Fruit fly (Drosophila melanogaster) whole organism, prepupa: Measurements from ENCODE around the gene Abcd3.

Experiments used
- Blimp-1 ChIP-seq: fragments of 200-800 bp; sonication (Bioruptor generic); optimal IDR thresholded peaks from 3 replicates; lab custom pipeline; 2017; ENCODE audit warnings: missing biosample characterization, missing genetic modification characterization, mild to moderate bottlenecking, moderate library complexity, missing genetic modification reagents
- CG10631 ChIP-seq: fragments of 200-800 bp; sonication (Bioruptor generic); optimal IDR thresholded peaks from 2 replicates; lab custom pipeline; 2016; ENCODE audit warnings: missing biosample characterization, missing genetic modification characterization
- CG10669 ChIP-seq: fragments of 200-800 bp; sonication (Bioruptor generic); optimal IDR thresholded peaks from 3 replicates; lab custom pipeline; 2018; ENCODE audit warnings: missing biosample characterization, mild to moderate bottlenecking, missing genetic modification characterization, moderate library complexity
- CG11294 ChIP-seq: fragments of 200-800 bp; sonication (Bioruptor generic); IDR thresholded peaks from 2 replicates; pipeline ENCODE4 v1.3.6; 2022; ENCODE audit warnings: missing biosample characterization, missing genetic modification characterization
- CG11762 ChIP-seq: fragments of 200-800 bp; sonication (Bioruptor generic); optimal IDR thresholded peaks from 3 replicates; lab custom pipeline; 2016; ENCODE audit warnings: missing biosample characterization, missing genetic modification characterization; ENCODE audit not compliant: insufficient read depth
- CG11902 ChIP-seq: fragments of 200-800 bp; sonication (Bioruptor generic); optimal IDR thresholded peaks from 3 replicates; lab custom pipeline; 2016; ENCODE audit warnings: missing biosample characterization, missing genetic modification characterization
- CG15336 ChIP-seq: fragments of 200-800 bp; sonication (Bioruptor generic); IDR thresholded peaks from 2 replicates; pipeline ENCODE4 v1.3.6; 2022; ENCODE audit warnings: missing biosample characterization, missing genetic modification characterization
- CG1621 ChIP-seq: fragments of 200-800 bp; sonication (Bioruptor generic); optimal IDR thresholded peaks from 3 replicates; lab custom pipeline; 2018; ENCODE audit warnings: missing biosample characterization, mild to moderate bottlenecking, missing genetic modification characterization
- CG16779 ChIP-seq: fragments of 200-800 bp; sonication (Bioruptor generic); optimal IDR thresholded peaks from 3 replicates; lab custom pipeline; 2017; ENCODE audit warnings: missing biosample characterization, mild to moderate bottlenecking, missing genetic modification characterization
- CG3032 ChIP-seq: fragments of 200-800 bp; optimal IDR thresholded peaks from 2 replicates; lab custom pipeline; 2019; ENCODE audit warnings: missing biosample characterization, mild to moderate bottlenecking, missing genetic modification characterization, moderate library complexity
- CG31627 ChIP-seq: fragments of 200-800 bp; sonication (Bioruptor generic); optimal IDR thresholded peaks from 3 replicates; lab custom pipeline; 2016; ENCODE audit warnings: missing biosample characterization, missing genetic modification characterization
- CG32006 ChIP-seq: fragments of 200-800 bp; sonication (Bioruptor generic); optimal IDR thresholded peaks from 3 replicates; lab custom pipeline; 2017; ENCODE audit warnings: missing biosample characterization, mild to moderate bottlenecking, missing genetic modification characterization
- CG3919 ChIP-seq: fragments of 200-800 bp; sonication (Bioruptor generic); optimal IDR thresholded peaks from 3 replicates; lab custom pipeline; 2016; ENCODE audit warnings: missing biosample characterization, missing genetic modification characterization
- CG4318 ChIP-seq: fragments of 200-800 bp; sonication (Bioruptor generic); optimal IDR thresholded peaks from 3 replicates; lab custom pipeline; 2017; ENCODE audit warnings: missing biosample characterization, mild to moderate bottlenecking, missing genetic modification characterization
- CG6163 ChIP-seq: fragments of 200-800 bp; sonication (Bioruptor generic); IDR thresholded peaks from 3 replicates; pipeline ENCODE4 v1.3.6; 2022; ENCODE audit warnings: missing biosample characterization, missing genetic modification characterization
- CG6276 ChIP-seq: fragments of 200-800 bp; sonication (Bioruptor generic); optimal IDR thresholded peaks from 2 replicates; lab custom pipeline; 2017; ENCODE audit warnings: missing biosample characterization, mild to moderate bottlenecking, missing genetic modification characterization
- CG6792 ChIP-seq: fragments of 200-800 bp; sonication (Bioruptor generic); optimal IDR thresholded peaks from 3 replicates; lab custom pipeline; 2016; ENCODE audit warnings: missing biosample characterization, missing genetic modification characterization
- CG6808 ChIP-seq: fragments of 200-800 bp; sonication (Bioruptor generic); optimal IDR thresholded peaks from 3 replicates; lab custom pipeline; 2017; ENCODE audit warnings: missing biosample characterization, missing genetic modification characterization, mild to moderate bottlenecking, moderate library complexity, missing genetic modification reagents
- CG6854 ChIP-seq: fragments of 200-800 bp; sonication (Bioruptor generic); optimal IDR thresholded peaks from 2 replicates; lab custom pipeline; 2017; ENCODE audit warnings: missing biosample characterization, mild to moderate bottlenecking, missing genetic modification characterization
- CG7368 ChIP-seq: fragments of 200-800 bp; sonication (Bioruptor generic); optimal IDR thresholded peaks from 3 replicates; lab custom pipeline; 2016; ENCODE audit warnings: missing biosample characterization, missing genetic modification characterization
- CG8119 ChIP-seq: fragments of 200-800 bp; sonication (Bioruptor generic); IDR thresholded peaks from 3 replicates; pipeline ENCODE4 v1.3.6; 2022; ENCODE audit warnings: missing biosample characterization, missing genetic modification characterization
- CG8632 ChIP-seq: fragments of 200-800 bp; sonication (Bioruptor generic); optimal IDR thresholded peaks from 3 replicates; lab custom pipeline; 2016; ENCODE audit warnings: missing biosample characterization, missing genetic modification characterization
- CG9139 ChIP-seq: fragments of 200-800 bp; sonication (Bioruptor generic); optimal IDR thresholded peaks from 3 replicates; lab custom pipeline; 2017; ENCODE audit warnings: missing biosample characterization, mild to moderate bottlenecking, missing genetic modification characterization
- Eip75B ChIP-seq: fragments of 200-800 bp; sonication (Bioruptor generic); optimal IDR thresholded peaks from 3 replicates; lab custom pipeline; 2016; ENCODE audit warnings: missing biosample characterization, missing genetic modification characterization
- Eip78C ChIP-seq: fragments of 200-800 bp; sonication (Bioruptor generic); peaks from one replicate; lab custom pipeline; 2016; ENCODE audit warnings: missing biosample characterization, missing genetic modification characterization
- Eip93F ChIP-seq: fragments of 200-800 bp; sonication (Bioruptor generic); optimal IDR thresholded peaks from 2 replicates; lab custom pipeline; 2016; ENCODE audit warnings: missing biosample characterization, mild to moderate bottlenecking, missing genetic modification characterization
- Ets21C ChIP-seq: fragments of 200-800 bp; sonication (Bioruptor generic); optimal IDR thresholded peaks from 3 replicates; lab custom pipeline; 2016; ENCODE audit warnings: missing biosample characterization, missing genetic modification characterization
- Ets96B ChIP-seq: fragments of 200-800 bp; optimal IDR thresholded peaks from 2 replicates; lab custom pipeline; 2019; ENCODE audit warnings: missing biosample characterization, mild to moderate bottlenecking, missing genetic modification characterization, moderate library complexity
- Gug ChIP-seq: fragments of 200-800 bp; sonication (Bioruptor generic); IDR thresholded peaks from 2 replicates; pipeline ENCODE4 v1.3.6; 2022; ENCODE audit warnings: missing biosample characterization, missing genetic modification characterization
- Hr38 ChIP-seq: sonication (Bioruptor generic); optimal IDR thresholded peaks from 2 replicates; lab custom pipeline; 2016; ENCODE audit warnings: missing biosample characterization, missing genetic modification characterization
- Hr39 ChIP-seq: fragments of 200-800 bp; sonication (Bioruptor generic); optimal IDR thresholded peaks from 2 replicates; lab custom pipeline; 2016; ENCODE audit warnings: missing biosample characterization, missing genetic modification characterization
- Hr4 ChIP-seq: fragments of 200-800 bp; sonication (Bioruptor generic); optimal IDR thresholded peaks from 3 replicates; lab custom pipeline; 2016; ENCODE audit warnings: missing biosample characterization, missing genetic modification characterization
- OdsH ChIP-seq: fragments of 200-800 bp; sonication (Bioruptor generic); optimal IDR thresholded peaks from 3 replicates; lab custom pipeline; 2016; ENCODE audit warnings: missing biosample characterization, missing genetic modification characterization
- Sox102F ChIP-seq: fragments of 200-800 bp; sonication (Bioruptor generic); optimal IDR thresholded peaks from 2 replicates; lab custom pipeline; 2016; ENCODE audit warnings: missing biosample characterization, mild to moderate bottlenecking, missing genetic modification characterization
- Sox14 ChIP-seq: fragments of 200-800 bp; sonication (Bioruptor generic); optimal IDR thresholded peaks from 3 replicates; lab custom pipeline; 2016; ENCODE audit warnings: missing biosample characterization, missing genetic modification characterization
- achi ChIP-seq: fragments of 200-800 bp; sonication (Bioruptor generic); optimal IDR thresholded peaks from 3 replicates; lab custom pipeline; 2016; ENCODE audit warnings: missing biosample characterization, missing genetic modification characterization
- cyc ChIP-seq: fragments of 200-800 bp; sonication (Bioruptor generic); optimal IDR thresholded peaks from 3 replicates; lab custom pipeline; 2016; ENCODE audit warnings: missing biosample characterization, missing genetic modification characterization
- dac ChIP-seq: fragments of 200-800 bp; sonication (Bioruptor generic); optimal IDR thresholded peaks from 2 replicates; lab custom pipeline; 2017; ENCODE audit warnings: missing biosample characterization, mild to moderate bottlenecking, missing genetic modification characterization
- dsx ChIP-seq: fragments of 200-800 bp; optimal IDR thresholded peaks from 3 replicates; lab custom pipeline; 2019; ENCODE audit warnings: missing biosample characterization, mild to moderate bottlenecking, missing genetic modification characterization, moderate library complexity; ENCODE audit not compliant: poor library complexity, severe bottlenecking
- eg ChIP-seq: fragments of 200-800 bp; sonication (Bioruptor generic); IDR thresholded peaks from 3 replicates; pipeline ENCODE4 v1.3.6; 2022; ENCODE audit warnings: missing biosample characterization, missing genetic modification characterization
- esn ChIP-seq: fragments of 200-800 bp; sonication (Bioruptor generic); optimal IDR thresholded peaks from 2 replicates; lab custom pipeline; 2016; ENCODE audit warnings: missing biosample characterization, mild to moderate bottlenecking, missing genetic modification characterization, moderate library complexity
- fd59A ChIP-seq: fragments of 200-800 bp; sonication (Bioruptor generic); optimal IDR thresholded peaks from 2 replicates; lab custom pipeline; 2017; ENCODE audit warnings: missing biosample characterization, mild to moderate bottlenecking, missing genetic modification characterization, missing genetic modification reagents
- fd85E ChIP-seq: fragments of 200-800 bp; sonication (Bioruptor generic); optimal IDR thresholded peaks from 3 replicates; lab custom pipeline; 2016; ENCODE audit warnings: missing biosample characterization, missing genetic modification characterization
- fkh ChIP-seq: fragments of 200-800 bp; sonication (Bioruptor generic); optimal IDR thresholded peaks from 3 replicates; lab custom pipeline; 2017; ENCODE audit warnings: missing biosample characterization, mild to moderate bottlenecking, missing genetic modification characterization, moderate library complexity
- lz ChIP-seq: fragments of 200-800 bp; sonication (Bioruptor generic); optimal IDR thresholded peaks from 3 replicates; lab custom pipeline; 2016; ENCODE audit warnings: missing biosample characterization, missing genetic modification characterization
- net ChIP-seq: fragments of 200-800 bp; sonication (Bioruptor generic); optimal IDR thresholded peaks from 3 replicates; lab custom pipeline; 2016; ENCODE audit warnings: missing biosample characterization, missing genetic modification characterization
- pdm3 ChIP-seq: fragments of 200-800 bp; sonication (Bioruptor generic); optimal IDR thresholded peaks from 3 replicates; lab custom pipeline; 2016; ENCODE audit warnings: missing biosample characterization, missing genetic modification characterization
- salr ChIP-seq, 2 experiments: fragments of 200-800 bp; sonication (Bioruptor generic); optimal IDR thresholded peaks; 3 replicates each; lab custom pipeline; 2016 to 2018; ENCODE audit warnings: missing biosample characterization in 2 of 2, missing genetic modification characterization in 2 of 2, mild to moderate bottlenecking in 1 of 2
- spab ChIP-seq: fragments of 200-800 bp; sonication (Bioruptor generic); optimal IDR thresholded peaks from 2 replicates; lab custom pipeline; 2017; ENCODE audit warnings: missing biosample characterization, mild to moderate bottlenecking, missing genetic modification characterization, missing genetic modification reagents
- svp ChIP-seq: fragments of 200-800 bp; sonication (Bioruptor generic); peaks from one replicate; lab custom pipeline; 2016; ENCODE audit warnings: missing biosample characterization, missing genetic modification characterization
- topi ChIP-seq: fragments of 200-800 bp; sonication (Bioruptor generic); optimal IDR thresholded peaks from 3 replicates; lab custom pipeline; 2016; ENCODE audit warnings: missing biosample characterization, missing genetic modification characterization
- vri ChIP-seq: fragments of 200-800 bp; sonication (Bioruptor generic); optimal IDR thresholded peaks from 3 replicates; lab custom pipeline; 2016; ENCODE audit warnings: missing biosample characterization, mild to moderate bottlenecking, missing genetic modification characterization

Abcd3 gene

DNA sequence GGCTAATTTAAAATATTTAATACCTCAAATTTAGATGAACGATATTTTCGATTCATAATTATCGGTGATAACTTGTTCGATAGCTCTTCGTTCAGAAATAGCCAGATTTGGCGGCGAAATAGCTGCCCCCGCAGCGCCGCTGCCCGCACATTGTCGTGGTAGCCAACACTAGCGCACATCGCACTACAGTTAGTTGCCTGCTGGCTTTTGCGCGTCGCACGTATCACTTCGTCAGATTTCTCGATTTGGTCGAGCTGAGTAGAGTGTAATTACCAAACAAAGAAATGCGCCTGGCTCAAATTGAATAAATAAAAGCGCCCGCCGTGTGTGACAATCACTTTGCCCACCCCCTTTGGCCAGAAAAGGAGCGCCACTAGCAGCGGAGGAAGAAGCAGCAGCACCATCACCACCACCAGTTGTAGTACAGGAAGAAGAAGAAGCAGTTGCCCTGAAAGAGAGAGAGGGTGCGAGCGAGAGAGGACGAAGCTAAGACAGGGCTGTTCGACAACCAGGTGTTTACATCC is at the start of gene Abcd3:
Abcd3 (plus strand) TSS at position 145 of the 524 bp plus-strand sequence.
- TF ChIP-seq fd59A = no peak
- peak; percentile 66 for TF ChIP-seq fkh
- no peak for TF ChIP-seq vri (GFP tag; lab: Kevin White, UChicago)
- TF ChIP-seq esn (GFP tag; lab: Kevin White, UChicago) = peak; percentile 42
- no peak for TF ChIP-seq lz (GFP tag; lab: Kevin White, UChicago)
- peak; percentile 90 for TF ChIP-seq dsx (GFP tag; lab: Kevin White, UChicago)
- no peak for TF ChIP-seq CG6276
- no peak for TF ChIP-seq pdm3 (GFP tag; lab: Kevin White, UChicago)
- TF ChIP-seq CG1621 (tag; lab: Kevin White, UChicago) = no peak
- TF ChIP-seq cyc (GFP tag; lab: Kevin White, UChicago) = peak; percentile 1
- no peak for TF ChIP-seq Sox102F (GFP tag; lab: Kevin White, UChicago)
- no peak for TF ChIP-seq CG11902 (GFP tag; lab: Kevin White, UChicago)
- peak; percentile 61 for TF ChIP-seq CG6854 (GFP tag; lab: Kevin White, UChicago)
- TF ChIP-seq Eip78C (GFP tag; lab: Kevin White, UChicago) = peak; percentile 7
- no peak for TF ChIP-seq CG16779 (tag; lab: Kevin White, UChicago)
- peak; percentile 20; the same call in 1 of the 3 replicates for TF ChIP-seq CG6163 (GFP tag; lab: Robert Waterston, UW)
- peak; percentile 16 for TF ChIP-seq CG9139 (GFP tag; lab: Kevin White, UChicago)
- TF ChIP-seq Eip75B (GFP tag; lab: Kevin White, UChicago) = peak; percentile 6
- TF ChIP-seq eg (GFP tag; lab: Robert Waterston, UW) = peak; percentile 42; the same call in 2 of the 3 replicates
- peak; percentile 65 for TF ChIP-seq svp
- peak; percentile 48 for TF ChIP-seq net (GFP tag; lab: Kevin White, UChicago)
- TF ChIP-seq CG6808 (GFP tag; lab: Kevin White, UChicago) = peak; percentile 3
- TF ChIP-seq OdsH (GFP tag; lab: Kevin White, UChicago) = no peak
- TF ChIP-seq CG8119 (GFP tag; lab: Robert Waterston, UW) = peak; percentile 54; the same call in 1 of the 3 replicates
- peak; percentile 30 for TF ChIP-seq CG3919 (GFP tag; lab: Kevin White, UChicago)
- TF ChIP-seq dac (GFP tag; lab: Kevin White, UChicago) = no peak
- TF ChIP-seq Gug (GFP tag; lab: Robert Waterston, UW) = no peak
- TF ChIP-seq topi (GFP tag; lab: Kevin White, UChicago) = no peak
- TF ChIP-seq Hr39 (GFP tag; lab: Kevin White, UChicago) = no peak
- TF ChIP-seq CG3032 (tag; lab: Kevin White, UChicago) = peak; percentile 0
- no peak for TF ChIP-seq spab (GFP tag; lab: Kevin White, UChicago)
- no peak for TF ChIP-seq salr (GFP tag; optimal IDR thresholded peaks at IDR 0.05; lab: Kevin White, UChicago)
- TF ChIP-seq CG11294 (GFP tag; lab: Robert Waterston, UW) = no peak
- no peak; the same call in 1 of the 2 replicates for TF ChIP-seq CG15336
- TF ChIP-seq Blimp-1 = no peak
- no peak for TF ChIP-seq CG31627 (GFP tag; lab: Kevin White, UChicago)
- TF ChIP-seq CG4318 (GFP tag; lab: Kevin White, UChicago) = no peak
- TF ChIP-seq CG7368 (GFP tag; lab: Kevin White, UChicago) = no peak
- TF ChIP-seq Sox14 (GFP tag; lab: Kevin White, UChicago) = peak; percentile 69
- TF ChIP-seq CG8632 (GFP tag; lab: Kevin White, UChicago) = peak; percentile 1
- TF ChIP-seq achi = peak; percentile 9
- TF ChIP-seq Ets21C (GFP tag; lab: Kevin White, UChicago) = no peak
- no peak for TF ChIP-seq Eip93F (GFP tag; lab: Kevin White, UChicago)
- TF ChIP-seq fd85E (GFP tag; lab: Kevin White, UChicago) = no peak
- TF ChIP-seq CG32006 (GFP tag; lab: Kevin White, UChicago) = no peak
- no peak for TF ChIP-seq Hr38 (GFP tag; lab: Kevin White, UChicago)
- no peak for TF ChIP-seq CG10631 (GFP tag; lab: Kevin White, UChicago)
- no peak for TF ChIP-seq CG11762
- TF ChIP-seq CG10669 (GFP tag; lab: Kevin White, UChicago) = no peak
- no peak for TF ChIP-seq CG6792 (GFP tag; lab: Kevin White, UChicago)
- no peak for TF ChIP-seq Hr4
- TF ChIP-seq Ets96B (tag; lab: Kevin White, UChicago) = no peak
